Worm (Caenorhabditis elegans) whole organism, L2 larva: Measurements from ENCODE around the gene col-39.

ENCODE experiments used
- F13H6.1 ChIP-seq: sonication (generic microtip); optimal IDR thresholded peaks from 2 replicates; lab custom pipeline; 2016; ENCODE audit warnings: missing genetic modification characterization, missing compliant biosample characterization
- ZK546.5 ChIP-seq: sonication (generic microtip); optimal IDR thresholded peaks from 2 replicates; lab custom pipeline; 2017; ENCODE audit warnings: missing biosample characterization, missing genetic modification characterization
- alr-1 ChIP-seq: fragments of 150-350 bp; optimal IDR thresholded peaks from 2 replicates; lab custom pipeline; 2014; ENCODE audit warnings: missing biosample characterization, missing genetic modification characterization
- lin-13 ChIP-seq: fragments of 150-350 bp; optimal IDR thresholded peaks from 2 replicates; lab custom pipeline; 2014; ENCODE audit warnings: missing biosample characterization, missing genetic modification reagents, missing genetic modification characterization
- nhr-11 ChIP-seq: fragments of 150-350 bp; optimal IDR thresholded peaks from 2 replicates; lab custom pipeline; 2014; ENCODE audit warnings: missing biosample characterization, missing genetic modification characterization
- nhr-25 ChIP-seq: fragments of 150-350 bp; sonication (generic microtip); optimal IDR thresholded peaks from 3 replicates; lab custom pipeline; 2014; ENCODE audit warnings: missing biosample characterization, missing genetic modification characterization
- nhr-6 ChIP-seq: fragments of 150-350 bp; optimal IDR thresholded peaks from 2 replicates; lab custom pipeline; 2014; ENCODE audit warnings: missing biosample characterization, missing genetic modification characterization
- unc-62 ChIP-seq: fragments of 150-350 bp; optimal IDR thresholded peaks from 2 replicates; lab custom pipeline; 2014; ENCODE audit warnings: missing biosample characterization, missing genetic modification reagents, missing genetic modification characterization

- TF ChIP-seq unc-62: no peak
- peak; percentile 55 for TF ChIP-seq F13H6.1 (tag; lab: Kevin White, UChicago)
- peak; percentile 75 for TF ChIP-seq nhr-25 (tag; lab: Kevin White, UChicago)
- peak; percentile 31 for TF ChIP-seq ZK546.5
- no peak for TF ChIP-seq nhr-6 (tag; lab: Kevin White, UChicago)
- TF ChIP-seq nhr-11: no peak
- no peak for TF ChIP-seq alr-1
- peak; percentile 71 for TF ChIP-seq lin-13 (GFP tag; lab: Kevin White, UChicago)
Observed at ce11 chrII:10658576-10659256, 46.0 kb upstream of the col-39 start, which contains the start of the genes snu-13 and rsp-7.
